Fruit fly (Drosophila melanogaster): Measurements from ENCODE around the gene Naglu.
A peak's percentile ranks its signal among the peaks of the same experiment; 100 is the strongest.

Gene Naglu

DNA sequence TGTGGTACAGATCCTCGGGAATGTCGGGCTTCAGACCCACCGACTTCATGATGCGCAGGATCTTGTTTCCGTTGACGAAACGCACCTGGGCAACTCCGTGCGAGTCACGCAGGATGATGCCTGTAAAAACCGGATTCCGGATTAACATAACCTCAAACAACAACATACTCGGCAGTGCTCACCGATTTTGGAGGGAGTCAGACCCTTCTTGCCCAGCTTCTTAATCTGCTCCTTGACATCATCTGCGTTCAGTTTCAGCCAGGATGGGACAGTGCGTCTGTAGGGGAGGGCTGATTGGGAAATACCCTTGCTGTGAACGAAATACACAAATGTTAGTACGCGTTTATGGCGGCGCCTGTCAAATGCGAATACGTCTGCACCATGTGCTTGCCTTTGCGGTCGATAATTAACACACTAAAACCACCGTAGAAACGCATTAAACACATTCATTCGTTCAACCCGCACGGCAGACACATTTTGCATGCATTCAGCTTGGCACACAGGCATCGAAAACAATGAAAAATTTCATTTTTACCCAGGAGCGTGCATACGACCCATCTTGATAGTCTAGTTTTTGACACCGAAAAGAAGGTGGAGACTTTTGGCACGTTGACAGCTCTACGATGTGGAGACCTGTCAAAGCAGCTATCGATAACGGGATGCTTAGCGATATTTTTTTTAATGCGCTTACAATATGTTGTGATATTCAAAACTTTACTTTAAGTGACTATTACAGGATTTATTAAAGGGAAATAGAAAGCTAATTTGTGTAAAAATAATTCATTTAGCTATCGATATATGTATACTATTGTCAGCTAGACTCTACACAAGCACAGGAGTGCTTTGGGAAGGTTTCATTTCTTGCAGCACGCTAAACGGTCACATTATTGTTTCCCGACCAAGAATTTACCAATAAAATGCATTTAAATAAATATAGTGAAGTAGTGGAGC, 47.4 kb downstream of the Naglu start, which contains the start of the genes RpS13 and CSN8 (continued):
- peak; percentile 67 for TF ChIP-seq nmo (GFP tag; optimal IDR thresholded peaks at IDR 0.05)
- TF ChIP-seq CG10267 (tag; optimal IDR thresholded peaks at IDR 0.05), result peak; percentile 63
- no peak for TF ChIP-seq Doc2 (GFP tag; IDR thresholded peaks at IDR 0.05)
- TF ChIP-seq Dbx (GFP tag; IDR thresholded peaks at IDR 0.05), result peak; percentile 23; the same call in 2 of the 3 replicates
- peak; percentile 41 for TF ChIP-seq CG12391 (tag; optimal IDR thresholded peaks at IDR 0.05)
- TF ChIP-seq ase (GFP tag; IDR thresholded peaks at IDR 0.05), result no peak
- peak; percentile 52 for TF ChIP-seq Fer1 (GFP tag; optimal IDR thresholded peaks at IDR 0.05)
- peak; percentile 43 for TF ChIP-seq Rfx (GFP tag; IDR thresholded peaks at IDR 0.05)
- peak; percentile 29 for TF ChIP-seq gro (GFP tag; optimal IDR thresholded peaks at IDR 0.05)
- no peak for TF ChIP-seq CG2120 (GFP tag; optimal IDR thresholded peaks at IDR 0.05)
- no peak for TF ChIP-seq CG11456 (GFP tag; IDR thresholded peaks at IDR 0.05)
- TF ChIP-seq B-H2 (GFP tag; optimal IDR thresholded peaks at IDR 0.05), result peak; percentile 14
- peak; percentile 98 for TF ChIP-seq CG2116 (GFP tag; optimal IDR thresholded peaks at IDR 0.05)
- TF ChIP-seq br (optimal IDR thresholded peaks at IDR 0.05), result no peak
- peak; percentile 5 for TF ChIP-seq CG13424 (tag; optimal IDR thresholded peaks at IDR 0.05)
- no peak for TF ChIP-seq NfI (GFP tag; optimal IDR thresholded peaks at IDR 0.05)
- peak; percentile 95 for TF ChIP-seq knrl (GFP tag; IDR thresholded peaks at IDR 0.05; ENCODE audit: partially characterized antibody)
- peak; percentile 82 for TF ChIP-seq sens (GFP tag)
- TF ChIP-seq HLH4C (GFP tag; IDR thresholded peaks at IDR 0.05; ENCODE audit: partially characterized antibody), result peak; percentile 92
- peak; percentile 7 for TF ChIP-seq Dip3 (GFP tag; optimal IDR thresholded peaks at IDR 0.05)
- peak; percentile 32 for TF ChIP-seq nom (GFP tag; optimal IDR thresholded peaks at IDR 0.05)
- no peak for TF ChIP-seq CG4328 (GFP tag; optimal IDR thresholded peaks at IDR 0.05)
- peak; percentile 94 for TF ChIP-seq CG18011 (GFP tag; optimal IDR thresholded peaks at IDR 0.05)
- TF ChIP-seq Hr51 (GFP tag; optimal IDR thresholded peaks at IDR 0.05), result peak in 1 of 2 experiments; percentile 6
- peak; percentile 65 for TF ChIP-seq CG17186 (GFP tag; optimal IDR thresholded peaks at IDR 0.05)
- peak; percentile 36 for TF ChIP-seq HmgZ (tag; optimal IDR thresholded peaks at IDR 0.05)
- peak; percentile 80 for TF ChIP-seq CG42726 (GFP tag; IDR thresholded peaks at IDR 0.05; ENCODE audit: partially characterized antibody)
- TF ChIP-seq gfzf (GFP tag; optimal IDR thresholded peaks at IDR 0.05), result peak; percentile 85
- TF ChIP-seq CG12942 (GFP tag; optimal IDR thresholded peaks at IDR 0.05), result no peak
- peak; percentile 25 for TF ChIP-seq lab (GFP tag; optimal IDR thresholded peaks at IDR 0.05)
- peak; percentile 31 for TF ChIP-seq CG15601 (tag; optimal IDR thresholded peaks at IDR 0.05)
- peak; percentile 28 for TF ChIP-seq CG33213 (GFP tag; optimal IDR thresholded peaks at IDR 0.05)
- peak; percentile 56 for TF ChIP-seq Hmr (GFP tag; optimal IDR thresholded peaks at IDR 0.05)
- TF ChIP-seq cg (GFP tag; optimal IDR thresholded peaks at IDR 0.05), result peak; percentile 16
- TF ChIP-seq CG1603 (tag; optimal IDR thresholded peaks at IDR 0.05), result peak; percentile 62
- no peak for TF ChIP-seq CG43689 (GFP tag; IDR thresholded peaks at IDR 0.05)
- TF ChIP-seq eve (GFP tag; optimal IDR thresholded peaks at IDR 0.05), result peak in 1 of 2 experiments; percentile 69
- TF ChIP-seq CG2678 (tag; optimal IDR thresholded peaks at IDR 0.05), result peak; percentile 26
- TF ChIP-seq dm (GFP tag; optimal IDR thresholded peaks at IDR 0.05), result peak; percentile 92
- TF ChIP-seq CG34224 (GFP tag; IDR thresholded peaks at IDR 0.05; ENCODE audit: partially characterized antibody), result peak; percentile 93
- no peak for TF ChIP-seq ind (GFP tag; optimal IDR thresholded peaks at IDR 0.05)
- TF ChIP-seq Med (GFP tag), result peak; percentile 61
- peak; percentile 16 for TF ChIP-seq nau (GFP tag; optimal IDR thresholded peaks at IDR 0.05)
- TF ChIP-seq CG4617 (GFP tag; optimal IDR thresholded peaks at IDR 0.05; ENCODE audit: borderline replicate concordance), result peak; percentile 56
- peak; percentile 91 for TF ChIP-seq bbx (GFP tag; IDR thresholded peaks at IDR 0.05; ENCODE audit: partially characterized antibody)
- TF ChIP-seq vvl (GFP tag; IDR thresholded peaks at IDR 0.05), result peak; percentile 13; the same call in 1 of the 2 replicates
- TF ChIP-seq tap (tag; optimal IDR thresholded peaks at IDR 0.05), result peak; percentile 11

All from whole organism, embryonic.